Worm (Caenorhabditis elegans) whole organism, early embryonic: ENCODE results near the gene rrsr-1.

Experiments used
- F13C5.2 ChIP-seq: sonication (generic microtip); optimal IDR thresholded peaks from 2 replicates; lab custom pipeline; 2017; ENCODE audit warnings: mild to moderate bottlenecking, missing genetic modification characterization, inconsistent platforms, missing compliant biosample characterization
- aly-1 ChIP-seq: sonication (generic microtip); optimal IDR thresholded peaks from 2 replicates; lab custom pipeline; 2016; ENCODE audit warnings: missing genetic modification characterization, missing compliant biosample characterization
- ama-1 ChIP-seq: fragments of 150-350 bp; optimal IDR thresholded peaks from 2 replicates; lab custom pipeline; 2014
- ets-7 ChIP-seq: sonication (generic microtip); optimal IDR thresholded peaks from 2 replicates; lab custom pipeline; 2016; ENCODE audit warnings: missing genotype, missing genetic modification characterization, missing compliant biosample characterization
- hmbx-1 ChIP-seq: sonication (generic microtip); optimal IDR thresholded peaks from 2 replicates; lab custom pipeline; 2016; ENCODE audit warnings: mild to moderate bottlenecking, missing genetic modification characterization, missing compliant biosample characterization
- scrt-1 ChIP-seq: fragments of 200-800 bp; sonication (Bioruptor generic); IDR thresholded peaks from 2 replicates; pipeline ENCODE4 v1.3.6; 2022; ENCODE audit warnings: missing genetic modification characterization, missing compliant biosample characterization
- tbx-11 ChIP-seq: fragments of 200-800 bp; sonication (Bioruptor generic); IDR thresholded peaks from 2 replicates; pipeline ENCODE4 v1.3.6; 2022; ENCODE audit warnings: missing genetic modification characterization, missing compliant biosample characterization
- tra-4 ChIP-seq: sonication (generic microtip); optimal IDR thresholded peaks from 2 replicates; lab custom pipeline; 2017; ENCODE audit warnings: missing genetic modification characterization, missing compliant biosample characterization

- TF ChIP-seq aly-1 (tag; lab: Kevin White, UChicago) = no peak
- no peak for TF ChIP-seq ama-1 (lab: Kevin White, UChicago)
- no peak for TF ChIP-seq scrt-1
- TF ChIP-seq F13C5.2 = no peak
- no peak for TF ChIP-seq tbx-11 (GFP tag; lab: Robert Waterston, UW)
- no peak for TF ChIP-seq tra-4 (tag; lab: Kevin White, UChicago)
- no peak for TF ChIP-seq ets-7 (tag; lab: Kevin White, UChicago)
- TF ChIP-seq hmbx-1 (tag; lab: Kevin White, UChicago) = no peak
Observed at ce11 chrV:14448669-14449068, 23.9 kb upstream of the rrsr-1 start.
